Worm (Caenorhabditis elegans) whole organism, L2 larva: Measurements from ENCODE around the gene srh-206.

Experiments
- lin-13 ChIP-seq: fragments of 150-350 bp; optimal IDR thresholded peaks from 2 replicates; lab custom pipeline; 2014; ENCODE audit warnings: missing biosample characterization, missing genetic modification reagents, missing genetic modification characterization
- sma-9 ChIP-seq, 2 experiments: fragments of 150-350 bp in 1 of 2; sonication (generic microtip) in 1 of 2; optimal IDR thresholded peaks; 2 replicates each; lab custom pipeline; 2014 to 2016; ENCODE audit warnings: missing genetic modification characterization in 2 of 2, mild to moderate bottlenecking in 1 of 2, missing biosample characterization in 1 of 2, missing compliant biosample characterization in 1 of 2, missing genetic modification reagents in 1 of 2, moderate library complexity in 1 of 2

- TF ChIP-seq sma-9 (GFP tag; optimal IDR thresholded peaks at IDR 0.05; lab: Kevin White, UChicago) (no peak), sma-9 (tag; optimal IDR thresholded peaks at IDR 0.05; lab: Kevin White, UChicago) (no peak), lin-13 (GFP tag; lab: Kevin White, UChicago) (no peak)
Observed at ce11 chrV:16991734-16992133, 37.1 kb upstream of the srh-206 start, which contains the start of gene srz-95.
